Worm (Caenorhabditis elegans): Measurements from ENCODE around the gene fox-1.

ce11 chrX:2413277-2413676 lies 46.4 kb downstream of the fox-1 start, which contains the start of gene hlh-15:
- TF ChIP-seq tra-4 (tag; optimal IDR thresholded peaks at IDR 0.05) (no peak), ama-1 (optimal IDR thresholded peaks at IDR 0.05) (no peak), tbx-37 (GFP tag; conservative IDR thresholded peaks at IDR 0.05) (no peak), ets-7 (tag; optimal IDR thresholded peaks at IDR 0.05) (no peak), hmg-4 (GFP tag; optimal IDR thresholded peaks at IDR 0.05) (no peak), flt-1 (GFP tag; IDR thresholded peaks at IDR 0.05) (no peak), ceh-36 (tag; optimal IDR thresholded peaks at IDR 0.05) (no peak), scrt-1 (GFP tag; IDR thresholded peaks at IDR 0.05) (no peak), aly-1 (tag; optimal IDR thresholded peaks at IDR 0.05) (no peak)
